Worm (Caenorhabditis elegans) whole organism, young adult: ENCODE results near the gene cut-1.

Experiments
- B0019.2 ChIP-seq: fragments of 200-800 bp; sonication (Bioruptor generic); conservative IDR thresholded peaks from 2 replicates; pipeline ENCODE4 v1.3.6; 2022; ENCODE audit warnings: missing genetic modification reagents, missing genetic modification characterization, missing compliant biosample characterization
- B0261.1 ChIP-seq: sonication (generic microtip); optimal IDR thresholded peaks from 2 replicates; lab custom pipeline; 2016; ENCODE audit warnings: mild to moderate bottlenecking, missing genetic modification characterization, moderate library complexity, missing compliant biosample characterization
- B0336.3 ChIP-seq: fragments of 200-800 bp; sonication (Bioruptor generic); IDR thresholded peaks from 2 replicates; pipeline ENCODE4 v1.3.6; 2022; ENCODE audit warnings: missing genetic modification characterization, missing compliant biosample characterization
- C17E4.6 ChIP-seq: fragments of 200-800 bp; sonication (Bioruptor generic); IDR thresholded peaks from 2 replicates; pipeline ENCODE4 v1.3.6; 2022; ENCODE audit warnings: missing genetic modification reagents, missing genetic modification characterization, missing compliant biosample characterization
- F10E7.11 ChIP-seq: sonication (generic microtip); optimal IDR thresholded peaks from 2 replicates; lab custom pipeline; 2017; ENCODE audit warnings: mild to moderate bottlenecking, missing genetic modification characterization, moderate library complexity, missing compliant biosample characterization
- F22D6.2 ChIP-seq: sonication (generic microtip); optimal IDR thresholded peaks from 2 replicates; lab custom pipeline; 2016; ENCODE audit warnings: mild to moderate bottlenecking, missing genetic modification characterization, missing compliant biosample characterization
- F39B2.1 ChIP-seq: fragments of 200-800 bp; sonication (Bioruptor generic); IDR thresholded peaks from 2 replicates; pipeline ENCODE4 v1.3.6; 2022; ENCODE audit warnings: missing genetic modification reagents, missing genetic modification characterization, missing compliant biosample characterization
- F49E8.2 ChIP-seq: sonication (generic microtip); optimal IDR thresholded peaks from 3 replicates; lab custom pipeline; 2017; ENCODE audit warnings: missing genetic modification characterization, mild to moderate bottlenecking, missing compliant biosample characterization, antibody characterized with exemption, moderate library complexity; ENCODE audit not compliant: insufficient read depth
- F57C9.4 ChIP-seq: sonication (generic microtip); optimal IDR thresholded peaks from 2 replicates; lab custom pipeline; 2017; ENCODE audit warnings: mild to moderate bottlenecking, missing genetic modification characterization, missing compliant biosample characterization
- K11D2.4 ChIP-seq: fragments of 200-800 bp; sonication (Bioruptor generic); IDR thresholded peaks from 2 replicates; pipeline ENCODE4 v1.3.6; 2022; ENCODE audit warnings: missing genetic modification reagents, missing genetic modification characterization, missing compliant biosample characterization
- K12H6.12 ChIP-seq: fragments of 200-800 bp; sonication (Bioruptor generic); optimal IDR thresholded peaks from 2 replicates; lab custom pipeline; 2018; ENCODE audit warnings: mild to moderate bottlenecking, missing genetic modification characterization, missing compliant biosample characterization
- Y53F4B.3 ChIP-seq: fragments of 200-800 bp; sonication (Bioruptor generic); IDR thresholded peaks from 2 replicates; pipeline ENCODE4 v1.3.6; 2022; ENCODE audit warnings: missing genetic modification reagents, missing genetic modification characterization, missing compliant biosample characterization
- Y79H2A.3 ChIP-seq: fragments of 200-800 bp; sonication (Bioruptor generic); conservative IDR thresholded peaks from 2 replicates; pipeline ENCODE4 v1.3.6; 2022; ENCODE audit warnings: missing genetic modification reagents, missing genetic modification characterization, missing compliant biosample characterization
- attf-3 ChIP-seq: fragments of 200-800 bp; sonication (Bioruptor generic); conservative IDR thresholded peaks from 2 replicates; pipeline ENCODE4 v1.3.6; 2022; ENCODE audit warnings: missing genetic modification reagents, missing genetic modification characterization, missing compliant biosample characterization
- attf-6 ChIP-seq: fragments of 200-800 bp; sonication (Bioruptor generic); IDR thresholded peaks from 2 replicates; pipeline ENCODE4 v1.3.6; 2022; ENCODE audit warnings: missing genetic modification reagents, missing genetic modification characterization, missing compliant biosample characterization
- ccch-3 ChIP-seq: fragments of 200-800 bp; sonication (Bioruptor generic); optimal IDR thresholded peaks from 2 replicates; lab custom pipeline; 2018; ENCODE audit warnings: mild to moderate bottlenecking, missing genetic modification characterization, missing compliant biosample characterization
- cebp-1 ChIP-seq, 2 experiments: fragments of 200-800 bp in 1 of 2; sonication (Bioruptor generic) in 1 of 2; sonication (generic microtip) in 1 of 2; IDR thresholded peaks in 1 of 2; optimal IDR thresholded peaks in 1 of 2; 2 replicates each; pipeline versions ENCODE4 v1.3.6 to Lab custom; 2017 to 2022; ENCODE audit warnings: missing compliant biosample characterization in 2 of 2, missing genetic modification characterization in 2 of 2, mild to moderate bottlenecking in 1 of 2, missing genetic modification reagents in 1 of 2, moderate library complexity in 1 of 2
- ceh-58 ChIP-seq: fragments of 200-800 bp; sonication (Bioruptor generic); IDR thresholded peaks from 2 replicates; pipeline ENCODE4 v1.3.6; 2022; ENCODE audit warnings: missing genetic modification characterization, missing compliant biosample characterization
- chd-7 ChIP-seq: sonication (generic microtip); optimal IDR thresholded peaks from 2 replicates; lab custom pipeline; 2016; ENCODE audit warnings: mild to moderate bottlenecking, missing genetic modification characterization, moderate library complexity, missing compliant biosample characterization
- die-1 ChIP-seq: sonication (generic microtip); optimal IDR thresholded peaks from 2 replicates; lab custom pipeline; 2016; ENCODE audit warnings: missing genotype, mild to moderate bottlenecking, missing genetic modification characterization, missing compliant biosample characterization
- dox-1 ChIP-seq: fragments of 200-800 bp; sonication (Bioruptor generic); IDR thresholded peaks from 2 replicates; pipeline ENCODE4 v1.3.6; 2022; ENCODE audit warnings: missing genetic modification reagents, missing genetic modification characterization, missing compliant biosample characterization
- egrh-3 ChIP-seq: fragments of 200-800 bp; sonication (Bioruptor generic); IDR thresholded peaks from 2 replicates; pipeline ENCODE4 v1.3.6; 2022; ENCODE audit warnings: missing genetic modification reagents, missing genetic modification characterization, missing compliant biosample characterization
- gei-17 ChIP-seq: fragments of 200-800 bp; sonication (Bioruptor generic); optimal IDR thresholded peaks from 2 replicates; lab custom pipeline; 2018; ENCODE audit warnings: mild to moderate bottlenecking, missing genetic modification characterization, missing compliant biosample characterization
- hlh-12 ChIP-seq: sonication (generic microtip); optimal IDR thresholded peaks from 2 replicates; lab custom pipeline; 2016; ENCODE audit warnings: missing genetic modification characterization, missing compliant biosample characterization
- hmg-1.2 ChIP-seq: fragments of 200-800 bp; sonication (Bioruptor generic); IDR thresholded peaks from 2 replicates; pipeline ENCODE4 v1.3.6; 2022; ENCODE audit warnings: missing genetic modification reagents, missing genetic modification characterization, missing compliant biosample characterization
- hmg-20 ChIP-seq: fragments of 200-800 bp; sonication (Bioruptor generic); IDR thresholded peaks from 2 replicates; pipeline ENCODE4 v1.3.6; 2022; ENCODE audit warnings: missing genetic modification reagents, missing genetic modification characterization, missing compliant biosample characterization
- hrde-1 ChIP-seq: sonication (generic microtip); optimal IDR thresholded peaks from 2 replicates; lab custom pipeline; 2016; ENCODE audit warnings: missing genetic modification characterization, mild to moderate bottlenecking, missing compliant biosample characterization, moderate library complexity, missing genotype, missing genetic modification reagents, borderline replicate concordance
- lin-54 ChIP-seq: fragments of 200-800 bp; sonication (Bioruptor generic); optimal IDR thresholded peaks from 2 replicates; lab custom pipeline; 2018; ENCODE audit warnings: mild to moderate bottlenecking, missing genetic modification characterization, missing compliant biosample characterization
- madf-6 ChIP-seq: fragments of 200-800 bp; sonication (Bioruptor generic); IDR thresholded peaks from 2 replicates; pipeline ENCODE4 v1.3.6; 2022; ENCODE audit warnings: missing genetic modification reagents, missing genetic modification characterization, missing compliant biosample characterization
- mel-28 ChIP-seq: sonication (generic microtip); optimal IDR thresholded peaks from 2 replicates; lab custom pipeline; 2016; ENCODE audit warnings: borderline replicate concordance, mild to moderate bottlenecking, missing genetic modification characterization, missing compliant biosample characterization
- nfya-2 ChIP-seq: fragments of 200-800 bp; sonication (Bioruptor generic); IDR thresholded peaks from 2 replicates; pipeline ENCODE4 v1.3.6; 2022; ENCODE audit warnings: missing genetic modification reagents, missing genetic modification characterization, missing compliant biosample characterization
- nhr-179 ChIP-seq: sonication (generic microtip); optimal IDR thresholded peaks from 2 replicates; lab custom pipeline; 2016; ENCODE audit warnings: mild to moderate bottlenecking, missing genetic modification characterization, missing compliant biosample characterization
- nhr-27 ChIP-seq: fragments of 200-800 bp; sonication (Bioruptor generic); optimal IDR thresholded peaks from 2 replicates; lab custom pipeline; 2018; ENCODE audit warnings: mild to moderate bottlenecking, missing genetic modification characterization, moderate library complexity, missing compliant biosample characterization
- pha-4 ChIP-seq: fragments of 150-350 bp; sonication (generic microtip); optimal IDR thresholded peaks from 2 replicates; lab custom pipeline; 2014; ENCODE audit warnings: missing biosample characterization, missing genetic modification reagents, missing genetic modification characterization
- rcor-1 ChIP-seq: fragments of 200-800 bp; sonication (Bioruptor generic); IDR thresholded peaks from 2 replicates; pipeline ENCODE4 v1.3.6; 2022; ENCODE audit warnings: missing genetic modification reagents, missing genetic modification characterization, missing compliant biosample characterization
- rec-8 ChIP-seq, 2 experiments: sonication (generic microtip); optimal IDR thresholded peaks; 2 replicates each; lab custom pipeline; 2016; ENCODE audit warnings: mild to moderate bottlenecking in 2 of 2, missing genetic modification characterization in 2 of 2, missing genetic modification reagents in 2 of 2, missing genotype in 2 of 2, missing biosample characterization in 1 of 2, missing compliant biosample characterization in 1 of 2, moderate library complexity in 1 of 2
- sea-2 ChIP-seq: fragments of 200-800 bp; sonication (Bioruptor generic); IDR thresholded peaks from 2 replicates; pipeline ENCODE4 v1.3.6; 2022; ENCODE audit warnings: missing genetic modification characterization, missing compliant biosample characterization
- snpc-1.3 ChIP-seq: sonication (generic microtip); optimal IDR thresholded peaks from 2 replicates; lab custom pipeline; 2017; ENCODE audit warnings: missing genetic modification characterization, mild to moderate bottlenecking, missing compliant biosample characterization, antibody characterized with exemption, moderate library complexity, missing genotype, missing genetic modification reagents; ENCODE audit not compliant: insufficient read depth
- tbp1 ChIP-seq: fragments of 200-800 bp; sonication (Bioruptor generic); optimal IDR thresholded peaks from 2 replicates; lab custom pipeline; 2018; ENCODE audit warnings: mild to moderate bottlenecking, missing genetic modification characterization, missing compliant biosample characterization
- unc-130 ChIP-seq: sonication (generic microtip); optimal IDR thresholded peaks from 2 replicates; lab custom pipeline; 2016; ENCODE audit warnings: missing genetic modification reagents, missing genetic modification characterization, missing compliant biosample characterization
- unc-62 ChIP-seq: fragments of 150-350 bp; optimal IDR thresholded peaks from 2 replicates; lab custom pipeline; 2014; ENCODE audit warnings: missing biosample characterization, missing genetic modification reagents, missing genetic modification characterization
- xnd-1 ChIP-seq: sonication (generic microtip); optimal IDR thresholded peaks from 2 replicates; lab custom pipeline; 2016; ENCODE audit warnings: missing genotype, missing genetic modification reagents, missing genetic modification characterization, missing compliant biosample characterization
- zfh-2 ChIP-seq: fragments of 200-800 bp; sonication (Bioruptor generic); conservative IDR thresholded peaks from 2 replicates; pipeline ENCODE4 v1.3.6; 2022; ENCODE audit warnings: missing genetic modification reagents, missing genetic modification characterization, missing compliant biosample characterization
- zim-3 ChIP-seq: sonication (generic microtip); optimal IDR thresholded peaks from 2 replicates; lab custom pipeline; 2017; ENCODE audit warnings: mild to moderate bottlenecking, missing genetic modification characterization, moderate library complexity, missing compliant biosample characterization
- ztf-18 ChIP-seq: sonication (generic microtip); optimal IDR thresholded peaks from 2 replicates; lab custom pipeline; 2016; ENCODE audit warnings: missing genotype, mild to moderate bottlenecking, missing genetic modification characterization, missing compliant biosample characterization
- ztf-26 ChIP-seq: sonication (generic microtip); optimal IDR thresholded peaks from 2 replicates; lab custom pipeline; 2017; ENCODE audit warnings: missing genetic modification characterization, missing compliant biosample characterization

Gene cut-1

DNA sequence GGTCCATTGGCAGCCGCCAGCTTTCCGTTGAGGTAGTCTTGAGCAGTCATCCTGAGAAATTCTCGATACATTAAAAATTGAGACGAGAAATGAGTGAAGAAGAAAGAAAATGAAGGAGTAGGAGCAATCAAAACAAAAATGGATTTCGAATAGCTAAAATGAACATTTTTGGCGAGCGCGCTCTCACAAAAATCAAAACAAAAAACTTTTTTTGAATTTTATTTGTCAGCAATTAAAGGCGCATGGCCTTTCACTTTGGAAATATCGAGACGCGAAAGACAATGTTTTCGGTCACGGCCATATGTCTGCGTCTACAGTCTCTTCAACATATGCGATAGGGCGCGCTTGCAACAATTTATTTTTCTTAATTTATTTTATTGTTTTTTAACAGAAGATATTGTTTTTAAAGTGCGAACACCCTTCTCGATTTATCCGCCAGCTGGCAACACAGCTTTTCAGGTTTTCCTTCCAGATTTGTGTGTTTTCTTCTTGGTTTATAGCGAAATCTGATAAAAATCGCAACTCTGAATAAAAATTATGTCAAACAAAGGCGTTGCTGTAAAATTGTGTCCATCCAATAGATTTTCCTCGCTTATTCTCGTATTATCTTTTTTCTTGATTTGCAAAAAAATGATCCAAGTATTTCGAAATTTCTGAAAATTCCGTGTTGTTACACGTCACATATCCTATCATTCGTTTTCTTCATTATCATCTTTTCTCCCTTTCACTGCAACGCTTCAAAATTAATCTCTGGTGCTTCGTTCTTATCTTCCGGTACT lies 29.9 kb upstream of the cut-1 start, which contains the start of the genes rpn-9 and T06D8.9:
TSS of gene rpn-9 (minus strand) at position 51 of the 779 bp plus-strand sequence.
TSS of gene T06D8.9 (plus strand) at position 729 of the 779 bp plus-strand sequence.
- TF ChIP-seq xnd-1, result peak; percentile 65
- TF ChIP-seq hrde-1, result no peak
- TF ChIP-seq nfya-2 (GFP tag; lab: Robert Waterston, UW), result no peak
- TF ChIP-seq tbp1, result peak; percentile 67
- TF ChIP-seq F22D6.2 (tag; lab: Kevin White, UChicago), result no peak
- no peak for TF ChIP-seq ztf-26 (tag; lab: Kevin White, UChicago)
- no peak for TF ChIP-seq nhr-27 (tag; lab: Kevin White, UChicago)
- TF ChIP-seq gei-17 (GFP tag; lab: Kevin White, UChicago), result no peak
- no peak for TF ChIP-seq F39B2.1 (GFP tag; lab: Robert Waterston, UW)
- TF ChIP-seq dox-1, result peak; percentile 88
- TF ChIP-seq hlh-12 (tag; lab: Kevin White, UChicago), result no peak
- TF ChIP-seq ztf-18 (tag; lab: Kevin White, UChicago), result peak; percentile 77
- no peak for TF ChIP-seq unc-62
- peak; percentile 70 for TF ChIP-seq unc-130
- TF ChIP-seq madf-6 (GFP tag; lab: Robert Waterston, UW), result peak; percentile 90
- no peak for TF ChIP-seq Y79H2A.3
- TF ChIP-seq egrh-3, result no peak
- no peak for TF ChIP-seq rec-8 (tag; optimal IDR thresholded peaks at IDR 0.05; lab: Kevin White, UChicago)
- no peak for TF ChIP-seq nhr-179 (tag; lab: Kevin White, UChicago)
- no peak for TF ChIP-seq ccch-3
- no peak for TF ChIP-seq B0261.1
- peak; percentile 82 for TF ChIP-seq attf-3 (GFP tag; lab: Robert Waterston, UW)
- no peak; the same call in 1 of the 2 replicates for TF ChIP-seq cebp-1 (GFP tag; IDR thresholded peaks at IDR 0.05; lab: Robert Waterston, UW)
- TF ChIP-seq cebp-1 (tag; optimal IDR thresholded peaks at IDR 0.05; lab: Kevin White, UChicago), result peak; percentile 64
- TF ChIP-seq hmg-20, result no peak
- peak; percentile 29; the same call in 1 of the 2 replicates for TF ChIP-seq attf-6 (GFP tag; lab: Robert Waterston, UW)
- no peak for TF ChIP-seq sea-2
- TF ChIP-seq rcor-1 (GFP tag; lab: Robert Waterston, UW), result peak; percentile 76
- TF ChIP-seq mel-28 (tag; lab: Kevin White, UChicago), result no peak
- TF ChIP-seq pha-4 (tag; lab: Kevin White, UChicago), result no peak
- TF ChIP-seq chd-7 (tag; lab: Kevin White, UChicago), result no peak
- TF ChIP-seq F57C9.4 (tag; lab: Kevin White, UChicago), result no peak
- no peak for TF ChIP-seq die-1 (tag; lab: Kevin White, UChicago)
- peak; percentile 48 for TF ChIP-seq K12H6.12 (tag; lab: Kevin White, UChicago)
- TF ChIP-seq zfh-2 (GFP tag; lab: Robert Waterston, UW), result no peak
- 0 out of 2 replicates have a peak, but pooled peaks have one; percentile 10 for TF ChIP-seq C17E4.6 (GFP tag; lab: Robert Waterston, UW)
- peak; percentile 28; the same call in 1 of the 2 replicates for TF ChIP-seq B0336.3 (GFP tag; lab: Robert Waterston, UW)
- no peak for TF ChIP-seq F10E7.11 (tag; lab: Kevin White, UChicago)
- peak; percentile 82 for TF ChIP-seq snpc-1.3 (tag; lab: Kevin White, UChicago)
- TF ChIP-seq B0019.2 (GFP tag; lab: Robert Waterston, UW), result peak; percentile 78
- TF ChIP-seq zim-3 (tag; lab: Kevin White, UChicago), result no peak
- peak; percentile 66 for TF ChIP-seq F49E8.2 (tag; lab: Kevin White, UChicago)
- TF ChIP-seq ceh-58, result no peak
- peak; percentile 95 for TF ChIP-seq hmg-1.2
- TF ChIP-seq Y53F4B.3 (GFP tag; lab: Robert Waterston, UW), result no peak
- TF ChIP-seq lin-54 (GFP tag; lab: Kevin White, UChicago), result peak; percentile 87
- TF ChIP-seq K11D2.4, result no peak
